Fruit fly (Drosophila melanogaster) whole organism, embryonic: ENCODE data around the gene rho-5.

ENCODE experiments used
- Antp ChIP-seq: fragments of 200-800 bp; sonication (Bioruptor generic); optimal IDR thresholded peaks from 3 replicates; lab custom pipeline; 2016; ENCODE audit warnings: missing biosample characterization, missing genetic modification characterization
- B-H2 ChIP-seq: fragments of 200-800 bp; sonication (Bioruptor generic); optimal IDR thresholded peaks from 2 replicates; lab custom pipeline; 2018; ENCODE audit warnings: missing biosample characterization, mild to moderate bottlenecking, missing genetic modification characterization
- CG10462 ChIP-seq: fragments of 200-800 bp; sonication (Bioruptor generic); optimal IDR thresholded peaks from 2 replicates; lab custom pipeline; 2016; ENCODE audit warnings: missing biosample characterization, missing genetic modification characterization
- CG10979 ChIP-seq: fragments of 200-800 bp; sonication (Bioruptor generic); optimal IDR thresholded peaks from 2 replicates; lab custom pipeline; 2018; ENCODE audit warnings: missing biosample characterization, mild to moderate bottlenecking, missing genetic modification characterization, moderate library complexity
- CG11085 ChIP-seq: fragments of 200-800 bp; sonication (Bioruptor generic); IDR thresholded peaks from 2 replicates; pipeline ENCODE4 v1.3.6; 2022; ENCODE audit warnings: missing biosample characterization, missing genetic modification characterization
- CG11398 ChIP-seq: fragments of 200-800 bp; sonication (Bioruptor generic); optimal IDR thresholded peaks from 2 replicates; lab custom pipeline; 2016; ENCODE audit warnings: missing biosample characterization, missing genetic modification characterization
- CG12236 ChIP-seq: fragments of 200-800 bp; sonication (Bioruptor generic); optimal IDR thresholded peaks from 2 replicates; lab custom pipeline; 2016; ENCODE audit warnings: missing biosample characterization, missing genetic modification characterization
- CG13624 ChIP-seq: fragments of 200-800 bp; sonication (Bioruptor generic); optimal IDR thresholded peaks from 2 replicates; lab custom pipeline; 2016; ENCODE audit warnings: missing biosample characterization, missing genetic modification characterization
- CG14710 ChIP-seq: fragments of 200-800 bp; sonication (Bioruptor generic); optimal IDR thresholded peaks from 3 replicates; lab custom pipeline; 2019; ENCODE audit warnings: missing biosample characterization, mild to moderate bottlenecking, missing genetic modification characterization, moderate library complexity
- CG14965 ChIP-seq: fragments of 200-800 bp; sonication (Bioruptor generic); optimal IDR thresholded peaks from 2 replicates; lab custom pipeline; 2016; ENCODE audit warnings: missing biosample characterization, missing genetic modification characterization, borderline replicate concordance
- CG15696 ChIP-seq: fragments of 200-800 bp; sonication (Bioruptor generic); optimal IDR thresholded peaks from 2 replicates; lab custom pipeline; 2019; ENCODE audit warnings: missing biosample characterization, mild to moderate bottlenecking, missing genetic modification characterization, moderate library complexity
- CG16863 ChIP-seq: fragments of 200-800 bp; sonication (Bioruptor generic); optimal IDR thresholded peaks from 3 replicates; lab custom pipeline; 2016; ENCODE audit warnings: missing biosample characterization, missing genetic modification characterization
- CG17568 ChIP-seq: fragments of 200-800 bp; sonication (Bioruptor generic); optimal IDR thresholded peaks from 2 replicates; lab custom pipeline; 2018; ENCODE audit warnings: missing biosample characterization, mild to moderate bottlenecking, missing genetic modification characterization, moderate library complexity
- CG2875 ChIP-seq: fragments of 200-800 bp; sonication (Bioruptor generic); optimal IDR thresholded peaks from 2 replicates; lab custom pipeline; 2017; ENCODE audit warnings: missing biosample characterization, mild to moderate bottlenecking, missing genetic modification characterization, missing genetic modification reagents
- CG32532 ChIP-seq: fragments of 200-800 bp; sonication (Bioruptor generic); IDR thresholded peaks from 2 replicates; pipeline ENCODE4 v1.3.6; 2022; ENCODE audit warnings: missing biosample characterization, missing genetic modification characterization
- CG3281 ChIP-seq: fragments of 200-800 bp; sonication (Bioruptor generic); optimal IDR thresholded peaks from 3 replicates; lab custom pipeline; 2017; ENCODE audit warnings: missing biosample characterization, mild to moderate bottlenecking, missing genetic modification characterization
- CG34224 ChIP-seq: fragments of 200-800 bp; sonication (Bioruptor generic); IDR thresholded peaks from 3 replicates; pipeline ENCODE4 v1.3.6; 2022; ENCODE audit warnings: missing biosample characterization, missing genetic modification characterization; ENCODE audit not compliant: partially characterized antibody
- CG42726 ChIP-seq: fragments of 200-800 bp; sonication (Bioruptor generic); IDR thresholded peaks from 2 replicates; pipeline ENCODE4 v1.3.6; 2022; ENCODE audit warnings: missing biosample characterization, missing genetic modification characterization; ENCODE audit not compliant: partially characterized antibody
- CG6272 ChIP-seq: fragments of 200-800 bp; sonication (Bioruptor generic); IDR thresholded peaks from 2 replicates; pipeline ENCODE4 v1.3.6; 2022; ENCODE audit warnings: missing biosample characterization, missing genetic modification characterization
- CG7786 ChIP-seq: fragments of 200-800 bp; sonication (Bioruptor generic); optimal IDR thresholded peaks from 2 replicates; lab custom pipeline; 2016; ENCODE audit warnings: missing biosample characterization, missing genetic modification characterization
- CG8388 ChIP-seq: fragments of 200-800 bp; sonication (Bioruptor generic); optimal IDR thresholded peaks from 2 replicates; lab custom pipeline; 2019; ENCODE audit warnings: missing biosample characterization, mild to moderate bottlenecking, missing genetic modification characterization, moderate library complexity
- CG9609 ChIP-seq: fragments of 200-800 bp; sonication (Bioruptor generic); optimal IDR thresholded peaks from 3 replicates; lab custom pipeline; 2016; ENCODE audit warnings: missing biosample characterization, missing genetic modification characterization
- Chrac-16 ChIP-seq: fragments of 200-800 bp; sonication (Bioruptor generic); optimal IDR thresholded peaks from 3 replicates; lab custom pipeline; 2016; ENCODE audit warnings: missing biosample characterization, missing genetic modification characterization
- Dip2 ChIP-seq: fragments of 200-800 bp; sonication (Bioruptor generic); IDR thresholded peaks from 2 replicates; pipeline ENCODE4 v1.3.6; 2022; ENCODE audit warnings: missing biosample characterization, missing genetic modification characterization
- Doc2 ChIP-seq: fragments of 200-800 bp; sonication (Bioruptor generic); IDR thresholded peaks from 2 replicates; pipeline ENCODE4 v1.3.6; 2022; ENCODE audit warnings: missing biosample characterization, missing genetic modification characterization
- HHEX ChIP-seq: fragments of 200-800 bp; sonication (Bioruptor generic); optimal IDR thresholded peaks from 3 replicates; lab custom pipeline; 2017; ENCODE audit warnings: missing biosample characterization, mild to moderate bottlenecking, missing genetic modification characterization, missing genetic modification reagents
- HmgD ChIP-seq: fragments of 200-800 bp; sonication (Bioruptor generic); optimal IDR thresholded peaks from 3 replicates; lab custom pipeline; 2016; ENCODE audit warnings: missing biosample characterization, missing genetic modification characterization
- Lim3 ChIP-seq: fragments of 200-800 bp; sonication (Bioruptor generic); IDR thresholded peaks from 2 replicates; pipeline ENCODE4 v1.3.6; 2022; ENCODE audit warnings: missing biosample characterization, missing genetic modification characterization
- Meics ChIP-seq: fragments of 200-800 bp; sonication (Bioruptor generic); optimal IDR thresholded peaks from 2 replicates; lab custom pipeline; 2017; ENCODE audit warnings: missing biosample characterization, mild to moderate bottlenecking, missing genetic modification characterization
- Myb ChIP-seq: fragments of 200-800 bp; sonication (Bioruptor generic); optimal IDR thresholded peaks from 2 replicates; lab custom pipeline; 2016; ENCODE audit warnings: missing biosample characterization, missing genetic modification characterization
- NFAT ChIP-seq: fragments of 200-800 bp; sonication (Bioruptor generic); IDR thresholded peaks from 2 replicates; pipeline ENCODE4 v1.3.6; 2022; ENCODE audit warnings: missing biosample characterization, missing genetic modification characterization
- Optix ChIP-seq: fragments of 200-800 bp; sonication (Bioruptor generic); IDR thresholded peaks from 3 replicates; pipeline ENCODE4 v1.3.6; 2022; ENCODE audit warnings: missing biosample characterization, missing genetic modification characterization
- Sox100B ChIP-seq: fragments of 200-800 bp; sonication (Bioruptor generic); optimal IDR thresholded peaks from 3 replicates; lab custom pipeline; 2018; ENCODE audit warnings: missing biosample characterization, mild to moderate bottlenecking, missing genetic modification characterization
- ap ChIP-seq: fragments of 200-800 bp; sonication (Bioruptor generic); IDR thresholded peaks from 2 replicates; pipeline ENCODE4 v1.3.6; 2022; ENCODE audit warnings: missing biosample characterization, missing genetic modification characterization
- ara ChIP-seq: fragments of 200-800 bp; sonication (Bioruptor generic); IDR thresholded peaks from 2 replicates; pipeline ENCODE4 v1.3.6; 2022; ENCODE audit warnings: missing biosample characterization, missing genetic modification characterization
- da ChIP-seq: fragments of 200-800 bp; sonication (Bioruptor generic); optimal IDR thresholded peaks from 2 replicates; lab custom pipeline; 2016; ENCODE audit warnings: missing biosample characterization, missing genetic modification characterization
- dan ChIP-seq: fragments of 200-800 bp; sonication (Bioruptor generic); IDR thresholded peaks from 2 replicates; pipeline ENCODE4 v1.3.6; 2022; ENCODE audit warnings: missing biosample characterization, missing genetic modification characterization
- dpn ChIP-seq, 2 experiments: fragments of 200-800 bp; sonication (Bioruptor generic); optimal IDR thresholded peaks; 3 replicates each; lab custom pipeline; 2016; ENCODE audit warnings: missing biosample characterization in 2 of 2, missing genetic modification characterization in 2 of 2
- fd64A ChIP-seq: fragments of 200-800 bp; sonication (Bioruptor generic); optimal IDR thresholded peaks from 3 replicates; lab custom pipeline; 2018; ENCODE audit warnings: missing biosample characterization, mild to moderate bottlenecking, missing genetic modification characterization
- h ChIP-seq: fragments of >200 bp; optimal IDR thresholded peaks from 2 replicates; lab custom pipeline; 2017
- kah ChIP-seq: fragments of 200-800 bp; sonication (Bioruptor generic); optimal IDR thresholded peaks from 2 replicates; lab custom pipeline; 2018; ENCODE audit warnings: missing biosample characterization, mild to moderate bottlenecking, missing genetic modification characterization
- nerfin-2 ChIP-seq: fragments of 200-800 bp; sonication (Bioruptor generic); IDR thresholded peaks from 2 replicates; pipeline ENCODE4 v1.3.6; 2022; ENCODE audit warnings: missing biosample characterization, missing genetic modification characterization; ENCODE audit not compliant: partially characterized antibody
- oc ChIP-seq: fragments of 200-800 bp; sonication (Bioruptor generic); optimal IDR thresholded peaks from 2 replicates; lab custom pipeline; 2018; ENCODE audit warnings: missing biosample characterization, mild to moderate bottlenecking, missing genetic modification characterization, moderate library complexity
- pzg ChIP-seq: fragments of 200-800 bp; sonication (Bioruptor generic); optimal IDR thresholded peaks from 3 replicates; lab custom pipeline; 2018; ENCODE audit warnings: missing biosample characterization, mild to moderate bottlenecking, missing genetic modification characterization, moderate library complexity
- sens ChIP-seq: fragments of 200-800 bp; sonication (Bioruptor generic); peaks from one replicate; lab custom pipeline; 2016; ENCODE audit warnings: missing biosample characterization, missing genetic modification characterization
- sim ChIP-seq: fragments of 200-800 bp; sonication (Bioruptor generic); IDR thresholded peaks from 2 replicates; pipeline ENCODE4 v1.3.6; 2022; ENCODE audit warnings: missing biosample characterization, missing genetic modification characterization
- sisA ChIP-seq: fragments of 200-800 bp; sonication (Bioruptor generic); IDR thresholded peaks from 2 replicates; pipeline ENCODE4 v1.3.6; 2022; ENCODE audit warnings: missing biosample characterization, missing genetic modification characterization
- slbo ChIP-seq: fragments of 200-800 bp; sonication (Bioruptor generic); IDR thresholded peaks from 2 replicates; pipeline ENCODE4 v1.3.6; 2022; ENCODE audit warnings: missing biosample characterization, missing genetic modification characterization
- ssp ChIP-seq: fragments of 200-800 bp; sonication (Bioruptor generic); IDR thresholded peaks from 2 replicates; pipeline ENCODE4 v1.3.6; 2022; ENCODE audit warnings: missing biosample characterization, missing genetic modification characterization
- tin ChIP-seq: fragments of 200-800 bp; sonication (Bioruptor generic); optimal IDR thresholded peaks from 3 replicates; lab custom pipeline; 2016; ENCODE audit warnings: missing biosample characterization, missing genetic modification characterization
- vnd ChIP-seq: fragments of 200-800 bp; sonication (Bioruptor generic); IDR thresholded peaks from 3 replicates; pipeline ENCODE4 v1.3.6; 2022; ENCODE audit warnings: missing biosample characterization, missing genetic modification characterization; ENCODE audit not compliant: partially characterized antibody
- wek ChIP-seq: fragments of 200-800 bp; sonication (Bioruptor generic); optimal IDR thresholded peaks from 3 replicates; lab custom pipeline; 2018; ENCODE audit warnings: missing biosample characterization, mild to moderate bottlenecking, missing genetic modification characterization, moderate library complexity

Gene rho-5

dm6 chr2L:10334854-10335277, 38.8 kb downstream of the rho-5 start (continued):
- TF ChIP-seq CG10979 (tag; lab: Kevin White, UChicago) (peak; percentile 44), ap (GFP tag; lab: Robert Waterston, UW) (no peak), CG12236 (GFP tag; lab: Kevin White, UChicago) (peak; percentile 43), CG7786 (peak; percentile 30), CG2875 (GFP tag; lab: Kevin White, UChicago) (peak; percentile 53), CG6272 (no peak), CG32532 (peak; percentile 76; the same call in 1 of the 2 replicates), sim (GFP tag; lab: Robert Waterston, UW) (no peak), ara (GFP tag; lab: Robert Waterston, UW) (peak; percentile 69), CG11398 (GFP tag; lab: Kevin White, UChicago) (peak; percentile 30), CG9609 (peak; percentile 26), CG14710 (tag; lab: Kevin White, UChicago) (peak; percentile 56), Lim3 (GFP tag; lab: Robert Waterston, UW) (no peak), CG10462 (no peak), Sox100B (GFP tag; lab: Kevin White, UChicago) (peak; percentile 77), nerfin-2 (GFP tag; lab: Robert Waterston, UW) (no peak), oc (peak; percentile 91), B-H2 (GFP tag; lab: Kevin White, UChicago) (peak; percentile 87), Chrac-16 (GFP tag; lab: Kevin White, UChicago) (peak; percentile 2), CG11085 (no peak), Doc2 (GFP tag; lab: Robert Waterston, UW) (no peak), fd64A (GFP tag; lab: Kevin White, UChicago) (no peak), CG15696 (peak; percentile 72), CG16863 (peak; percentile 15), dpn (GFP tag; optimal IDR thresholded peaks at IDR 0.05; lab: Kevin White, UChicago) (peak; percentile 44 to 62), CG13624 (GFP tag; lab: Kevin White, UChicago) (peak; percentile 68), HHEX (peak; percentile 78), kah (GFP tag; lab: Kevin White, UChicago) (peak; percentile 76), NFAT (peak; percentile 70; the same call in 1 of the 2 replicates), sisA (GFP tag; lab: Robert Waterston, UW) (no peak), sens (GFP tag; lab: Kevin White, UChicago) (peak; percentile 91), tin (peak; percentile 38), wek (GFP tag; lab: Kevin White, UChicago) (peak; percentile 80), vnd (no peak; the same call in 2 of the 3 replicates), CG3281 (GFP tag; lab: Kevin White, UChicago) (peak; percentile 76), Antp (peak; percentile 20), Dip2 (GFP tag; lab: Robert Waterston, UW) (no peak), da (no peak), HmgD (GFP tag; lab: Kevin White, UChicago) (peak; percentile 11), CG42726 (GFP tag; lab: Robert Waterston, UW) (peak; percentile 28; the same call in 1 of the 2 replicates), Optix (GFP tag; lab: Robert Waterston, UW) (no peak), CG8388 (GFP tag; lab: Kevin White, UChicago) (peak; percentile 48), Meics (peak; percentile 66), dan (GFP tag; lab: Robert Waterston, UW) (no peak), pzg (peak; percentile 58), ssp (GFP tag; lab: Robert Waterston, UW) (no peak), CG14965 (GFP tag; lab: Kevin White, UChicago) (no peak), h (lab: Kevin White, UChicago) (no peak), CG17568 (GFP tag; lab: Kevin White, UChicago) (peak; percentile 72), slbo (GFP tag; lab: Robert Waterston, UW) (peak; percentile 64), Myb (peak; percentile 9), CG34224 (GFP tag; lab: Robert Waterston, UW) (peak; percentile 66)
